Worm (Caenorhabditis elegans) whole organism, midembryonic: ENCODE results near the gene Y43F4A.1.

Experiments used
- T22C8.4 ChIP-seq: fragments of 200-800 bp; sonication (Bioruptor generic); IDR thresholded peaks from 2 replicates; pipeline ENCODE4 v1.3.6; 2022; ENCODE audit warnings: missing genetic modification characterization, missing compliant biosample characterization
- cog-1 ChIP-seq: sonication (generic microtip); optimal IDR thresholded peaks from 2 replicates; lab custom pipeline; 2016; ENCODE audit warnings: missing genetic modification characterization, missing compliant biosample characterization
- flt-1 ChIP-seq: fragments of 200-800 bp; sonication (Bioruptor generic); IDR thresholded peaks from 2 replicates; pipeline ENCODE4 v1.3.6; 2022; ENCODE audit warnings: missing genetic modification characterization, missing compliant biosample characterization
- klf-2 ChIP-seq: fragments of 200-800 bp; sonication (Bioruptor generic); conservative IDR thresholded peaks from 2 replicates; pipeline ENCODE4 v1.3.6; 2022; ENCODE audit warnings: missing genetic modification reagents, missing genetic modification characterization, missing compliant biosample characterization
- med-1 ChIP-seq: sonication (generic microtip); optimal IDR thresholded peaks from 2 replicates; lab custom pipeline; 2017; ENCODE audit warnings: missing genetic modification characterization, mild to moderate bottlenecking, missing compliant biosample characterization, antibody characterized with exemption, missing genetic modification reagents; ENCODE audit not compliant: insufficient read depth
- ref-1 ChIP-seq: fragments of 200-800 bp; sonication (Bioruptor generic); conservative IDR thresholded peaks from 2 replicates; pipeline ENCODE4 v1.3.6; 2022; ENCODE audit warnings: missing genetic modification reagents, missing genetic modification characterization, missing compliant biosample characterization
- tab-1 ChIP-seq: fragments of 200-800 bp; sonication (Bioruptor generic); IDR thresholded peaks from 2 replicates; pipeline ENCODE4 v1.3.6; 2022; ENCODE audit warnings: missing genetic modification characterization, missing compliant biosample characterization
- ztf-23 ChIP-seq: fragments of 200-800 bp; sonication (Bioruptor generic); IDR thresholded peaks from 2 replicates; pipeline ENCODE4 v1.3.6; 2022; ENCODE audit warnings: missing genetic modification reagents, missing genetic modification characterization, missing compliant biosample characterization
- ztf-29 ChIP-seq: fragments of 200-800 bp; sonication (Bioruptor generic); IDR thresholded peaks from 2 replicates; pipeline ENCODE4 v1.3.6; 2022; ENCODE audit warnings: missing genetic modification reagents, missing genetic modification characterization, missing compliant biosample characterization

Gene Y43F4A.1

ce11 chrIII:13258163-13258562 is 35.3 kb downstream of the Y43F4A.1 start:
- TF ChIP-seq tab-1 (GFP tag; lab: Robert Waterston, UW) (no peak), med-1 (no peak), klf-2 (GFP tag; lab: Robert Waterston, UW) (no peak), ztf-23 (GFP tag; lab: Robert Waterston, UW) (no peak), ref-1 (no peak), cog-1 (tag; lab: Kevin White, UChicago) (no peak), ztf-29 (no peak), flt-1 (GFP tag; lab: Robert Waterston, UW) (no peak), T22C8.4 (GFP tag; lab: Robert Waterston, UW) (no peak)

ce11 chrIII:13258752-13259151 is 35.9 kb downstream of the Y43F4A.1 start:
- TF ChIP-seq cog-1 (tag; lab: Kevin White, UChicago) (no peak), flt-1 (GFP tag; lab: Robert Waterston, UW) (0 out of 2 replicates have a peak, but pooled peaks have one; percentile 17), klf-2 (GFP tag; lab: Robert Waterston, UW) (no peak)

- TF ChIP-seq T22C8.4 (GFP tag; lab: Robert Waterston, UW) (no peak), med-1 (no peak), flt-1 (GFP tag; lab: Robert Waterston, UW) (no peak), ztf-29 (no peak), ztf-23 (GFP tag; lab: Robert Waterston, UW) (no peak), tab-1 (GFP tag; lab: Robert Waterston, UW) (no peak), klf-2 (GFP tag; lab: Robert Waterston, UW) (no peak), ref-1 (no peak), cog-1 (tag; lab: Kevin White, UChicago) (no peak)
These were observed 37.5 kb downstream of the Y43F4A.1 start for ce11 chrIII:13260344-13260743.

- TF ChIP-seq med-1, result no peak
- no peak for TF ChIP-seq tab-1 (GFP tag; lab: Robert Waterston, UW)
- no peak for TF ChIP-seq ref-1
- no peak for TF ChIP-seq cog-1 (tag; lab: Kevin White, UChicago)
- no peak for TF ChIP-seq flt-1 (GFP tag; lab: Robert Waterston, UW)
- TF ChIP-seq ztf-29, result no peak
- TF ChIP-seq ztf-23 (GFP tag; lab: Robert Waterston, UW), result no peak
- TF ChIP-seq klf-2 (GFP tag; lab: Robert Waterston, UW), result no peak
- no peak for TF ChIP-seq T22C8.4 (GFP tag; lab: Robert Waterston, UW)
These were observed 40.1 kb downstream of the Y43F4A.1 start, which contains the start of gene F56A8.4 for ce11 chrIII:13262987-13263386. TSS of gene F56A8.4 (plus strand) at chrIII:13263287.

ce11 chrIII:13265566-13265965 is 42.7 kb downstream of the Y43F4A.1 start, which contains the start of gene F56A8.5:
TSS of gene F56A8.5 (plus strand) at chrIII:13265866.
- TF ChIP-seq med-1 (no peak), ztf-29 (no peak), T22C8.4 (GFP tag; lab: Robert Waterston, UW) (no peak), ztf-23 (GFP tag; lab: Robert Waterston, UW) (no peak), flt-1 (GFP tag; lab: Robert Waterston, UW) (no peak)

- no peak for TF ChIP-seq ref-1
- TF ChIP-seq flt-1 (GFP tag; lab: Robert Waterston, UW), result no peak
- no peak for TF ChIP-seq med-1
- no peak for TF ChIP-seq tab-1 (GFP tag; lab: Robert Waterston, UW)
- no peak for TF ChIP-seq ztf-29
- TF ChIP-seq T22C8.4 (GFP tag; lab: Robert Waterston, UW), result no peak
- TF ChIP-seq ztf-23 (GFP tag; lab: Robert Waterston, UW), result no peak
- no peak for TF ChIP-seq klf-2 (GFP tag; lab: Robert Waterston, UW)
- no peak for TF ChIP-seq cog-1 (tag; lab: Kevin White, UChicago)
These were observed 44.2 kb downstream of the Y43F4A.1 start for ce11 chrIII:13267046-13267445.

- TF ChIP-seq ztf-29 (0 out of 2 replicates have a peak, but pooled peaks have one; percentile 25), cog-1 (tag; lab: Kevin White, UChicago) (peak; percentile 45), flt-1 (GFP tag; lab: Robert Waterston, UW) (peak; percentile 88), ztf-23 (GFP tag; lab: Robert Waterston, UW) (peak; percentile 83), med-1 (peak; percentile 89), tab-1 (GFP tag; lab: Robert Waterston, UW) (peak; percentile 73; the same call in 1 of the 2 replicates), T22C8.4 (GFP tag; lab: Robert Waterston, UW) (peak; percentile 73), klf-2 (GFP tag; lab: Robert Waterston, UW) (0 out of 2 replicates have a peak, but pooled peaks have one; percentile 44), ref-1 (0 out of 2 replicates have a peak, but pooled peaks have one; percentile 23)
These were observed 46.0 kb downstream of the Y43F4A.1 start, which contains the start of gene cpf-2 for ce11 chrIII:13268856-13269255. TSS of gene cpf-2 (minus strand) at chrIII:13268883.

ce11 chrIII:13270896-13271295 is 48.0 kb downstream of the Y43F4A.1 start:
- no peak for TF ChIP-seq klf-2 (GFP tag; lab: Robert Waterston, UW)
- no peak for TF ChIP-seq ref-1
- TF ChIP-seq cog-1 (tag; lab: Kevin White, UChicago), result no peak
- no peak for TF ChIP-seq med-1
- TF ChIP-seq flt-1 (GFP tag; lab: Robert Waterston, UW), result no peak
- no peak for TF ChIP-seq ztf-29
- TF ChIP-seq ztf-23 (GFP tag; lab: Robert Waterston, UW), result no peak
- no peak for TF ChIP-seq T22C8.4 (GFP tag; lab: Robert Waterston, UW)
- no peak for TF ChIP-seq tab-1 (GFP tag; lab: Robert Waterston, UW)

ce11 chrIII:13272227-13272626 is 49.4 kb downstream of the Y43F4A.1 start:
- TF ChIP-seq ztf-23 (GFP tag; lab: Robert Waterston, UW), result no peak
- TF ChIP-seq klf-2 (GFP tag; lab: Robert Waterston, UW), result no peak
- no peak for TF ChIP-seq ref-1
- no peak for TF ChIP-seq ztf-29
- TF ChIP-seq flt-1 (GFP tag; lab: Robert Waterston, UW), result no peak
- TF ChIP-seq med-1, result no peak

- no peak for TF ChIP-seq klf-2 (GFP tag; lab: Robert Waterston, UW)
- TF ChIP-seq ref-1, result no peak
- TF ChIP-seq tab-1 (GFP tag; lab: Robert Waterston, UW), result no peak
- TF ChIP-seq med-1, result no peak
These were observed 49.9 kb downstream of the Y43F4A.1 start for ce11 chrIII:13272788-13273187.
